Worm (Caenorhabditis elegans): Measurements from ENCODE around the gene chil-27.

DNA sequence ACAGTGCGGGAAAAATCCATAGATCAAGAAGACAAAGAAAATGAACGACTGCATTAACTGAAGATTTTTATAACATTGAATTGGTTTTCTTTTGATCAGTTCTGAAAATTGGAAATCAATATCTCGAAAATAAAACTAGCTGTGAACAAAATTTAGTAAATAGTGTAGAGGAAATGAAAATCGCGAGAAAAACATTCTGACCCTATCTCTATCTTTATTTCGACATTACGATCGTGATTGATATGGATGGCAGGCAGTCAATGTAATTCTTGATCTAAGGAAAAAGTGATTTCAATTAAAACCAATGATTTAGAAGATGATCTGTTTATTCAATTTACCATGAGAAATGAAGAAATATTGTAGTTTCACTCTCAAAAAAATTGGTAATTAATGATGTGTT lies 41.7 kb upstream of the chil-27 start, which contains the start of gene kin-16:
- TF ChIP-seq ama-1 (optimal IDR thresholded peaks at IDR 0.05): no peak
- no peak for TF ChIP-seq zip-5 (tag; optimal IDR thresholded peaks at IDR 0.05)
- TF ChIP-seq elt-2 (tag; optimal IDR thresholded peaks at IDR 0.05): no peak
- no peak for TF ChIP-seq pha-4 (tag; optimal IDR thresholded peaks at IDR 0.05)
- TF ChIP-seq ceh-18 (tag; optimal IDR thresholded peaks at IDR 0.05): no peak
- TF ChIP-seq K02D7.2 (tag; optimal IDR thresholded peaks at IDR 0.05): no peak
- no peak for TF ChIP-seq ceh-45 (GFP tag; IDR thresholded peaks at IDR 0.05)
- TF ChIP-seq nhr-11 (tag; optimal IDR thresholded peaks at IDR 0.05): no peak
- no peak for TF ChIP-seq hlh-13 (GFP tag; optimal IDR thresholded peaks at IDR 0.05)
- no peak for TF ChIP-seq odd-2 (tag; optimal IDR thresholded peaks at IDR 0.05)
- no peak for TF ChIP-seq sox-4 (tag; optimal IDR thresholded peaks at IDR 0.05)
- TF ChIP-seq pax-1 (tag; optimal IDR thresholded peaks at IDR 0.05): no peak
- TF ChIP-seq eyg-1 (tag; optimal IDR thresholded peaks at IDR 0.05): no peak
- no peak for TF ChIP-seq ceh-22 (tag; optimal IDR thresholded peaks at IDR 0.05)
